Fruit fly (Drosophila melanogaster) whole organism, adult: Measurements from ENCODE around the gene CG31145.

Experiments used
- CG11617 ChIP-seq: fragments of 200-800 bp; sonication (Bioruptor generic); optimal IDR thresholded peaks from 2 replicates; lab custom pipeline; 2017; ENCODE audit warnings: mild to moderate bottlenecking, missing biosample characterization, missing genetic modification reagents, missing genetic modification characterization
- CG12768 ChIP-seq: fragments of 200-800 bp; sonication (Bioruptor generic); optimal IDR thresholded peaks from 2 replicates; lab custom pipeline; 2017; ENCODE audit warnings: missing biosample characterization, missing genetic modification characterization, mild to moderate bottlenecking, moderate library complexity, missing genetic modification reagents
- CG14711 ChIP-seq: fragments of 200-800 bp; sonication (Bioruptor generic); optimal IDR thresholded peaks from 2 replicates; lab custom pipeline; 2018; ENCODE audit warnings: missing biosample characterization, mild to moderate bottlenecking, missing genetic modification characterization, moderate library complexity
- CG1620 ChIP-seq: fragments of 200-800 bp; sonication (Bioruptor generic); optimal IDR thresholded peaks from 2 replicates; lab custom pipeline; 2016; ENCODE audit warnings: missing biosample characterization, missing genetic modification characterization
- CG33017 ChIP-seq: fragments of 200-800 bp; sonication (Bioruptor generic); optimal IDR thresholded peaks from 2 replicates; lab custom pipeline; 2018; ENCODE audit warnings: missing biosample characterization, mild to moderate bottlenecking, missing genetic modification characterization, moderate library complexity
- CG5204 ChIP-seq: fragments of 200-800 bp; sonication (Bioruptor generic); optimal IDR thresholded peaks from 2 replicates; lab custom pipeline; 2016; ENCODE audit warnings: missing biosample characterization, missing genetic modification characterization
- CG7045 ChIP-seq: fragments of 200-800 bp; sonication (Bioruptor generic); optimal IDR thresholded peaks from 2 replicates; lab custom pipeline; 2017; ENCODE audit warnings: missing biosample characterization, mild to moderate bottlenecking, missing genetic modification characterization
- CG7101 ChIP-seq: fragments of 200-800 bp; sonication (Bioruptor generic); optimal IDR thresholded peaks from 2 replicates; lab custom pipeline; 2018; ENCODE audit warnings: missing biosample characterization, mild to moderate bottlenecking, missing genetic modification characterization, moderate library complexity
- Clk ChIP-seq: fragments of 200-800 bp; sonication (Bioruptor generic); optimal IDR thresholded peaks from 2 replicates; lab custom pipeline; 2017; ENCODE audit warnings: missing biosample characterization, missing genetic modification characterization
- Crg-1 ChIP-seq: fragments of 200-800 bp; sonication (Bioruptor generic); optimal IDR thresholded peaks from 2 replicates; lab custom pipeline; 2016; ENCODE audit warnings: missing biosample characterization, missing genetic modification characterization
- Hr96 ChIP-seq: fragments of 200-800 bp; sonication (Bioruptor generic); optimal IDR thresholded peaks from 2 replicates; lab custom pipeline; 2016; ENCODE audit warnings: missing biosample characterization, missing genetic modification characterization
- Mnt ChIP-seq: fragments of 200-800 bp; sonication (Bioruptor generic); optimal IDR thresholded peaks from 2 replicates; lab custom pipeline; 2016; ENCODE audit warnings: missing biosample characterization, mild to moderate bottlenecking, missing genetic modification characterization
- bab1 ChIP-seq: fragments of 200-800 bp; sonication (Bioruptor generic); optimal IDR thresholded peaks from 3 replicates; lab custom pipeline; 2019; ENCODE audit warnings: missing biosample characterization, mild to moderate bottlenecking, missing genetic modification characterization, moderate library complexity
- cic ChIP-seq: fragments of 200-800 bp; sonication (Bioruptor generic); optimal IDR thresholded peaks from 2 replicates; lab custom pipeline; 2017; ENCODE audit warnings: missing biosample characterization, mild to moderate bottlenecking, missing genetic modification characterization, moderate library complexity
- cnc ChIP-seq, 2 experiments: fragments of >200 bp; optimal IDR thresholded peaks; 2 replicates each; lab custom pipeline; 2017
- kay ChIP-seq: fragments of 200-800 bp; sonication (Bioruptor generic); peaks from one replicate; lab custom pipeline; 2016; ENCODE audit warnings: missing biosample characterization, missing genetic modification characterization, borderline replicate concordance
- ovo ChIP-seq: fragments of 200-800 bp; sonication (Bioruptor generic); optimal IDR thresholded peaks from 2 replicates; lab custom pipeline; 2016; ENCODE audit warnings: missing biosample characterization, missing genetic modification characterization
- pad ChIP-seq: fragments of 200-800 bp; sonication (Bioruptor generic); optimal IDR thresholded peaks from 3 replicates; lab custom pipeline; 2017; ENCODE audit warnings: missing biosample characterization, missing genetic modification characterization, mild to moderate bottlenecking, moderate library complexity, missing genetic modification reagents
- tj ChIP-seq: fragments of 200-800 bp; sonication (Bioruptor generic); optimal IDR thresholded peaks from 3 replicates; lab custom pipeline; 2017; ENCODE audit warnings: missing biosample characterization, mild to moderate bottlenecking, missing genetic modification characterization, moderate library complexity
- toe ChIP-seq: fragments of 200-800 bp; sonication (Bioruptor generic); optimal IDR thresholded peaks from 2 replicates; lab custom pipeline; 2016; ENCODE audit warnings: missing biosample characterization, missing genetic modification characterization

Gene CG31145

dm6 chr3R:23649831-23650230 lies 19.6 kb downstream of the CG31145 start:
- no peak for TF ChIP-seq ovo (GFP tag; lab: Kevin White, UChicago)
- TF ChIP-seq Clk (GFP tag; lab: Kevin White, UChicago) = no peak
- TF ChIP-seq Hr96 (GFP tag; lab: Kevin White, UChicago) = no peak
- no peak for TF ChIP-seq CG14711 (tag; lab: Kevin White, UChicago)
- TF ChIP-seq CG7101 (tag; lab: Kevin White, UChicago) = no peak
- TF ChIP-seq CG7045 (GFP tag; lab: Kevin White, UChicago) = no peak
- TF ChIP-seq CG5204 = no peak
- no peak for TF ChIP-seq CG12768 (GFP tag; lab: Kevin White, UChicago)
- no peak for TF ChIP-seq cic
- no peak for TF ChIP-seq tj (GFP tag; lab: Kevin White, UChicago)
- TF ChIP-seq pad (GFP tag; lab: Kevin White, UChicago) = no peak

DNA sequence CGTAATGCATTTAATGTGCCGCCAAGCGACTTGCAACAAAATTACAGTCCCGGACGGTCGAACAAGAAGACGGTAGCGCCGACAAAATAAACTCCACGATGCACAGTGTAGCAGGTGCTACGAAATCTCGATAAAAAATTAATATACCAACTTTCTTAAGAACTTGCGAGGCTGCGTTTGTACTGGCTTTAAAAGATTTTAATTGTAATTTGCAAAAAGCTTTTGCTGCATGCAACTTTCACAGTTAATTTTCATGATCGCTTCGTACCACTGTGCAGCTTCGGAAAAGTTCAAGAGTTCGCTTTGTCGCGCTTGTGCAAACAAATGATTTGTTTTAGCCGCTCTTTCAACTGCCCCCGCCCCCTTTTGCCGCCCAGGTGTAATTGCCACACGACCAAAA lies 23.3 kb downstream of the CG31145 start:
- TF ChIP-seq CG14711 (tag; lab: Kevin White, UChicago) (peak; percentile 25), pad (GFP tag; lab: Kevin White, UChicago) (no peak)

DNA sequence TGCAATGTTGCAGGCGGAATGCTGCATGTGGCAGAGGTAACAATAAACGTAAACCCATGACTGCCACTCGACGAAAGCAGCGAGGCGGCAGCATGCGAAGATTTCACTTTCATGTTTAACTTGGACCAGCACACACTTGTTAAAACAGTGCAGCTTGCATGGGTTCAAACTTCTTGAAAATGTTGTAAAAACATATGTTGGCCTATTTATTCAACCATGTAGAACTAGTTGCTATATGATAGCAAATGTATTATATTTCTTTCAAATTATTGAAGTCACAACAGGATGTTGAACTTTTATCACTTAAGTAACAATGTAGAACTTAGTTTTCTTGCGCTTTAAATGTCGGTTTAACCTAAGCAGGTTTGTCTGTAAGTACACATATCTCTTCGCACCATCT lies 26.6 kb downstream of the CG31145 start:
- TF ChIP-seq bab1 (no peak), Hr96 (GFP tag; lab: Kevin White, UChicago) (no peak), toe (no peak), cnc (optimal IDR thresholded peaks at IDR 0.05; lab: Kevin White, UChicago) (no peak), kay (GFP tag; lab: Kevin White, UChicago) (no peak), CG5204 (no peak), Crg-1 (no peak), CG11617 (GFP tag; lab: Kevin White, UChicago) (no peak), CG7101 (tag; lab: Kevin White, UChicago) (no peak), tj (GFP tag; lab: Kevin White, UChicago) (no peak), CG33017 (tag; lab: Kevin White, UChicago) (no peak), cic (no peak)

- TF ChIP-seq ovo (GFP tag; lab: Kevin White, UChicago) (no peak), CG7101 (tag; lab: Kevin White, UChicago) (no peak), cnc (optimal IDR thresholded peaks at IDR 0.05; lab: Kevin White, UChicago) (no peak), tj (GFP tag; lab: Kevin White, UChicago) (no peak), CG5204 (no peak), CG7045 (GFP tag; lab: Kevin White, UChicago) (no peak)
Observed at dm6 chr3R:23639583-23639982, 29.9 kb downstream of the CG31145 start.

DNA sequence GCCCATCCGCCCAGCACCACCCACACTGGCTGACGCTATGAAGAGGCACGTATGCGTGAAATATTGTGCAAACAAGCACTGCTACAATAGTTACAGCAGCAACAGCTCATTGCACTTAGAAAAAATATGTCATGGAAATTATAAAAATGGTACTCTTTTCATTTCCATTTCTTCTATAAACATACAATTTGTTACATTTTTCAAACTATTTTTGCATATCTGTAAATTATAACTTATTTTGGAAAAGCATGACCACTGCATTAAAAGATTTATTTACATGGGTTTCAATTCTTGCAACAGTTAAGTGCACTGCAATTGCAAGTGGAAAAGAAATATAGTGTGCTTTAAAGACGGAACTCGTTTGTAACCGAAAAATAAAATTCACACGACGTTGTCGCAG lies 31.1 kb downstream of the CG31145 start:
- no peak for TF ChIP-seq cnc (optimal IDR thresholded peaks at IDR 0.05; lab: Kevin White, UChicago)
- peak; percentile 5 for TF ChIP-seq kay (GFP tag; lab: Kevin White, UChicago)

dm6 chr3R:23637277-23637676 lies 32.2 kb downstream of the CG31145 start:
- TF ChIP-seq Crg-1 (no peak), CG7101 (tag; lab: Kevin White, UChicago) (no peak), CG11617 (GFP tag; lab: Kevin White, UChicago) (no peak), tj (GFP tag; lab: Kevin White, UChicago) (no peak), Clk (GFP tag; lab: Kevin White, UChicago) (no peak), CG14711 (tag; lab: Kevin White, UChicago) (no peak)

dm6 chr3R:23634789-23635188 lies 34.7 kb downstream of the CG31145 start:
- TF ChIP-seq CG5204 (no peak), CG1620 (GFP tag; lab: Kevin White, UChicago) (no peak), CG7045 (GFP tag; lab: Kevin White, UChicago) (no peak), CG14711 (tag; lab: Kevin White, UChicago) (no peak), tj (GFP tag; lab: Kevin White, UChicago) (no peak), Hr96 (GFP tag; lab: Kevin White, UChicago) (no peak), toe (no peak), cic (no peak), CG33017 (tag; lab: Kevin White, UChicago) (no peak), cnc (optimal IDR thresholded peaks at IDR 0.05; lab: Kevin White, UChicago) (no peak), Mnt (no peak), bab1 (no peak), Clk (GFP tag; lab: Kevin White, UChicago) (no peak), CG12768 (GFP tag; lab: Kevin White, UChicago) (no peak), CG7101 (tag; lab: Kevin White, UChicago) (no peak), ovo (GFP tag; lab: Kevin White, UChicago) (no peak), pad (GFP tag; lab: Kevin White, UChicago) (no peak), CG11617 (GFP tag; lab: Kevin White, UChicago) (no peak)

DNA sequence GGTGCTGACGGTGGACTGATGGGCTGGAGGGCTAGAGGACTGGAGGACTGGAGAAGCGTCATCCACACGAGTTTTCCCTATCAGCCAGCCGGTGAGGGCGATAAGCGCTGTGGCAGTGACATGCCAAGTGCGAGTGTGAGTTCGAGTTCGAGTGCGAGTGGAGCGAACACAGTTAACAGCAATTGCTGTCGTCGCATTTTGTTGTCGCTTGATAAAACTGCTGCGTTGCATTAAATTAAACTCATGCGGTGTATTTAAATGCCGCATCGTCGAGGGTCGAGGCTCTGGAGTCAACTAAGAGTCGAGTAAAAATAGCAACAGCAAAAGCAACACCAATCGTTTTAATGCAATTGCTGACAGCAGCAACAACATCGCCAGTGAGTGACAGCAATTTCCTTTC lies 39.9 kb downstream of the CG31145 start:
- TF ChIP-seq CG11617 (GFP tag; lab: Kevin White, UChicago) (no peak), CG12768 (GFP tag; lab: Kevin White, UChicago) (no peak), kay (GFP tag; lab: Kevin White, UChicago) (peak; percentile 65), tj (GFP tag; lab: Kevin White, UChicago) (peak; percentile 97), cic (peak; percentile 21)
